Worm (Caenorhabditis elegans): ENCODE results near the gene snf-10.

DNA sequence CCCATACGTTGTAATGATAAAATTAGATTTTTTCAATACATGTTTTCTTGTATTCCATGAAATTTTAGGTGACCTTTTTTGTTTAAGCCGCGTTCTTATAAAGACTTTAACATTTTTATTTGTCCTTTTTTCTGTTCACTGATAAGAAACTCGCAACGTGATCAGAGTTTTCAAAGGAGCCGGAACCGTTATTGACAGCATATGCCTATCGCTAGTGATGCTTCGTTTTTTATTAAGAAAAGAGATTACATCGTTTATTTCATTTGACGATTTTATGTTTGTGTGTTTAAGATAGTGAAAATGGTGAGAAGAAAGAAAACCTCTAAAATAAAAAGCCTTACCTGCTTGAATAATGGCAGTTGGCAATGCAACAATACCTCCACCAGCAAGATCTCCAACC, 8.0 kb downstream of the snf-10 start:
- TF ChIP-seq ces-1 (GFP tag; optimal IDR thresholded peaks at IDR 0.05) = no peak
- TF ChIP-seq nhr-84 (tag; optimal IDR thresholded peaks at IDR 0.05) = no peak
- no peak for TF ChIP-seq elt-3 (tag; optimal IDR thresholded peaks at IDR 0.05)
- TF ChIP-seq swsn-7 (tag; optimal IDR thresholded peaks at IDR 0.05) = no peak

Data from whole organism, L1 larva.